Fruit fly (Drosophila melanogaster) Kc167 (cell line): ENCODE data around the gene Mst57Dc.

Source experiments
- Myc ChIP-seq: fragments of >200 bp; optimal IDR thresholded peaks from 2 replicates; lab custom pipeline; 2017; ENCODE audit warnings: missing external identifiers
- Sin3A ChIP-seq: fragments of >200 bp; optimal IDR thresholded peaks from 2 replicates; lab custom pipeline; 2018; ENCODE audit warnings: missing external identifiers
- h ChIP-seq: fragments of >200 bp; optimal IDR thresholded peaks from 3 replicates; lab custom pipeline; 2018; ENCODE audit warnings: missing external identifiers
- insv ChIP-seq: fragments of >200 bp; optimal IDR thresholded peaks from 3 replicates; lab custom pipeline; 2018; ENCODE audit warnings: missing external identifiers
- psq ChIP-seq: fragments of >200 bp; optimal IDR thresholded peaks from 2 replicates; lab custom pipeline; 2017; ENCODE audit warnings: missing external identifiers
- ttk ChIP-seq: sonication (Bioruptor generic); optimal IDR thresholded peaks from 2 replicates; lab custom pipeline; 2017; ENCODE audit warnings: missing external identifiers

DNA sequence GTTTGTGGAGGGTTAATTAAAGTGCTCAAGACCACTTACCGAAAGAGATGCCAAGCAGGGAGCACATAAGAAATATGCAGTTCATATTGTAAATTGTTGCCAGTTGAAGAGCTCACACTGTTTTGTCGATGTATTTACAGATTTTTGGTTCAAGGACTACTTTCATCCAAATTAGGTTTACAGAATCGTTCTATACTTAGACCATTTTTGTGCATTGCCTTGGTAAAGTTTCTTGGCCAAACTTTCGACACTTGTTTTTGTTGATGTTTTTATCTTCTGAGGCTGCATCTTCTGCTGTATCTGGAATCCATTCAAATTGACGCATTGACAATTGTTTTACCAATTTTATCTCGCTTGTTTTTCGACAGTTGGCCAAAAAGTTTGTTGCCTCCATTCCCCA is 39.1 kb downstream of the Mst57Dc start, which contains the start of gene CG31093:
- TF ChIP-seq psq (lab: Kevin White, UChicago) (no peak), h (lab: Kevin White, UChicago) (no peak), Myc (lab: Kevin White, UChicago) (no peak), ttk (lab: Kevin White, UChicago) (no peak), insv (lab: Kevin White, UChicago) (no peak), Sin3A (lab: Kevin White, UChicago) (no peak)
